Worm (Caenorhabditis elegans) whole organism, young adult: ENCODE results near the gene upb-1.
A peak's percentile ranks its signal among the peaks of the same experiment; 100 is the strongest.

Source experiments
- B0336.3 ChIP-seq: fragments of 200-800 bp; sonication (Bioruptor generic); IDR thresholded peaks from 2 replicates; pipeline ENCODE4 v1.3.6; 2022; ENCODE audit warnings: missing genetic modification characterization, missing compliant biosample characterization
- C17E4.6 ChIP-seq: fragments of 200-800 bp; sonication (Bioruptor generic); IDR thresholded peaks from 2 replicates; pipeline ENCODE4 v1.3.6; 2022; ENCODE audit warnings: missing genetic modification reagents, missing genetic modification characterization, missing compliant biosample characterization
- F33H1.4 ChIP-seq: fragments of 200-800 bp; sonication (Bioruptor generic); IDR thresholded peaks from 2 replicates; pipeline ENCODE4 v1.3.6; 2022; ENCODE audit warnings: missing genetic modification reagents, missing genetic modification characterization, missing compliant biosample characterization
- F37B4.10 ChIP-seq: fragments of 200-800 bp; sonication (Bioruptor generic); IDR thresholded peaks from 2 replicates; pipeline ENCODE4 v1.3.6; 2022; ENCODE audit warnings: missing genetic modification characterization, missing compliant biosample characterization
- T26A5.8 ChIP-seq: sonication (generic microtip); optimal IDR thresholded peaks from 2 replicates; lab custom pipeline; 2016; ENCODE audit warnings: missing genetic modification characterization, missing compliant biosample characterization
- Y53F4B.3 ChIP-seq: fragments of 200-800 bp; sonication (Bioruptor generic); IDR thresholded peaks from 2 replicates; pipeline ENCODE4 v1.3.6; 2022; ENCODE audit warnings: missing genetic modification reagents, missing genetic modification characterization, missing compliant biosample characterization
- Y56A3A.18 ChIP-seq: fragments of 200-800 bp; sonication (Bioruptor generic); IDR thresholded peaks from 2 replicates; pipeline ENCODE4 v1.3.6; 2022; ENCODE audit warnings: missing genetic modification reagents, missing genetic modification characterization, missing compliant biosample characterization
- aptf-2 ChIP-seq: fragments of 200-800 bp; sonication (Bioruptor generic); conservative IDR thresholded peaks from 2 replicates; pipeline ENCODE4 v1.3.6; 2022; ENCODE audit warnings: missing genetic modification reagents, missing genetic modification characterization, missing compliant biosample characterization
- aptf-3 ChIP-seq: fragments of 200-800 bp; sonication (Bioruptor generic); IDR thresholded peaks from 2 replicates; pipeline ENCODE4 v1.3.6; 2022; ENCODE audit warnings: missing genetic modification characterization, missing compliant biosample characterization
- atf-7 ChIP-seq: sonication (generic microtip); optimal IDR thresholded peaks from 2 replicates; lab custom pipeline; 2017; ENCODE audit warnings: mild to moderate bottlenecking, missing genetic modification characterization, missing compliant biosample characterization
- athp-1 ChIP-seq: sonication (generic microtip); optimal IDR thresholded peaks from 2 replicates; lab custom pipeline; 2017; ENCODE audit warnings: mild to moderate bottlenecking, missing genetic modification characterization, missing compliant biosample characterization
- attf-3 ChIP-seq: fragments of 200-800 bp; sonication (Bioruptor generic); conservative IDR thresholded peaks from 2 replicates; pipeline ENCODE4 v1.3.6; 2022; ENCODE audit warnings: missing genetic modification reagents, missing genetic modification characterization, missing compliant biosample characterization
- bed-2 ChIP-seq: fragments of 200-800 bp; sonication (Bioruptor generic); IDR thresholded peaks from 2 replicates; pipeline ENCODE4 v1.3.6; 2022; ENCODE audit warnings: missing genetic modification reagents, missing genetic modification characterization, missing compliant biosample characterization
- cebp-2 ChIP-seq: fragments of 200-800 bp; sonication (Bioruptor generic); IDR thresholded peaks from 2 replicates; pipeline ENCODE4 v1.3.6; 2022; ENCODE audit warnings: missing genetic modification characterization, missing compliant biosample characterization
- ceh-40 ChIP-seq: fragments of 200-800 bp; sonication (Bioruptor generic); IDR thresholded peaks from 2 replicates; pipeline ENCODE4 v1.3.6; 2022; ENCODE audit warnings: missing genetic modification characterization, missing compliant biosample characterization
- ceh-58 ChIP-seq: fragments of 200-800 bp; sonication (Bioruptor generic); IDR thresholded peaks from 2 replicates; pipeline ENCODE4 v1.3.6; 2022; ENCODE audit warnings: missing genetic modification characterization, missing compliant biosample characterization
- ceh-79 ChIP-seq: sonication (generic microtip); optimal IDR thresholded peaks from 2 replicates; lab custom pipeline; 2017; ENCODE audit warnings: mild to moderate bottlenecking, missing genetic modification characterization, missing compliant biosample characterization
- die-1 ChIP-seq: sonication (generic microtip); optimal IDR thresholded peaks from 2 replicates; lab custom pipeline; 2016; ENCODE audit warnings: missing genotype, mild to moderate bottlenecking, missing genetic modification characterization, missing compliant biosample characterization
- efl-1 ChIP-seq: fragments of 150-350 bp; optimal IDR thresholded peaks from 2 replicates; lab custom pipeline; 2014; ENCODE audit warnings: missing biosample characterization, missing genetic modification reagents, missing genetic modification characterization
- egl-18 ChIP-seq: fragments of 200-800 bp; sonication (Bioruptor generic); IDR thresholded peaks from 2 replicates; pipeline ENCODE4 v1.3.6; 2022; ENCODE audit warnings: missing genetic modification reagents, missing genetic modification characterization, missing compliant biosample characterization
- egl-44 ChIP-seq: fragments of 200-800 bp; sonication (Bioruptor generic); IDR thresholded peaks from 2 replicates; pipeline ENCODE4 v1.3.6; 2022; ENCODE audit warnings: missing genetic modification reagents, missing genetic modification characterization, missing compliant biosample characterization
- ekl-4 ChIP-seq: fragments of 200-800 bp; sonication (Bioruptor generic); IDR thresholded peaks from 2 replicates; pipeline ENCODE4 v1.3.6; 2022; ENCODE audit warnings: missing genetic modification reagents, missing genetic modification characterization, missing compliant biosample characterization
- fkh-3 ChIP-seq: sonication (generic microtip); optimal IDR thresholded peaks from 2 replicates; lab custom pipeline; 2016; ENCODE audit warnings: mild to moderate bottlenecking, missing genetic modification characterization, missing compliant biosample characterization
- gei-17 ChIP-seq: fragments of 200-800 bp; sonication (Bioruptor generic); optimal IDR thresholded peaks from 2 replicates; lab custom pipeline; 2018; ENCODE audit warnings: mild to moderate bottlenecking, missing genetic modification characterization, missing compliant biosample characterization
- hmg-20 ChIP-seq: fragments of 200-800 bp; sonication (Bioruptor generic); IDR thresholded peaks from 2 replicates; pipeline ENCODE4 v1.3.6; 2022; ENCODE audit warnings: missing genetic modification reagents, missing genetic modification characterization, missing compliant biosample characterization
- hrde-1 ChIP-seq: sonication (generic microtip); optimal IDR thresholded peaks from 2 replicates; lab custom pipeline; 2016; ENCODE audit warnings: missing genetic modification characterization, mild to moderate bottlenecking, missing compliant biosample characterization, moderate library complexity, missing genotype, missing genetic modification reagents, borderline replicate concordance
- lag-1 ChIP-seq: fragments of 200-800 bp; sonication (Bioruptor generic); IDR thresholded peaks from 2 replicates; pipeline ENCODE4 v1.3.6; 2022; ENCODE audit warnings: missing genetic modification reagents, missing genetic modification characterization, missing compliant biosample characterization
- lin-54 ChIP-seq: fragments of 200-800 bp; sonication (Bioruptor generic); optimal IDR thresholded peaks from 2 replicates; lab custom pipeline; 2018; ENCODE audit warnings: mild to moderate bottlenecking, missing genetic modification characterization, missing compliant biosample characterization
- lir-1 ChIP-seq: fragments of 200-800 bp; sonication (Bioruptor generic); conservative IDR thresholded peaks from 2 replicates; pipeline ENCODE4 v1.3.6; 2022; ENCODE audit warnings: missing genetic modification reagents, missing genetic modification characterization, missing compliant biosample characterization
- madf-10 ChIP-seq: sonication (generic microtip); optimal IDR thresholded peaks from 2 replicates; lab custom pipeline; 2016; ENCODE audit warnings: mild to moderate bottlenecking, missing genetic modification characterization, missing compliant biosample characterization
- madf-8 ChIP-seq: fragments of 200-800 bp; sonication (Bioruptor generic); conservative IDR thresholded peaks from 2 replicates; pipeline ENCODE4 v1.3.6; 2022; ENCODE audit warnings: missing genetic modification reagents, missing genetic modification characterization, missing compliant biosample characterization
- nfyb-1 ChIP-seq: fragments of 200-800 bp; sonication (Bioruptor generic); IDR thresholded peaks from 2 replicates; pipeline ENCODE4 v1.3.6; 2022; ENCODE audit warnings: missing genetic modification reagents, missing genetic modification characterization, missing compliant biosample characterization
- nhr-27 ChIP-seq: fragments of 200-800 bp; sonication (Bioruptor generic); optimal IDR thresholded peaks from 2 replicates; lab custom pipeline; 2018; ENCODE audit warnings: mild to moderate bottlenecking, missing genetic modification characterization, moderate library complexity, missing compliant biosample characterization
- nhr-90 ChIP-seq: sonication (generic microtip); optimal IDR thresholded peaks from 2 replicates; lab custom pipeline; 2016; ENCODE audit warnings: missing genotype, mild to moderate bottlenecking, missing genetic modification characterization, missing compliant biosample characterization
- rcor-1 ChIP-seq: fragments of 200-800 bp; sonication (Bioruptor generic); IDR thresholded peaks from 2 replicates; pipeline ENCODE4 v1.3.6; 2022; ENCODE audit warnings: missing genetic modification reagents, missing genetic modification characterization, missing compliant biosample characterization
- repo-1 ChIP-seq: sonication (generic microtip); optimal IDR thresholded peaks from 2 replicates; lab custom pipeline; 2017; ENCODE audit warnings: mild to moderate bottlenecking, missing genetic modification characterization, missing compliant biosample characterization
- sea-2 ChIP-seq: fragments of 200-800 bp; sonication (Bioruptor generic); IDR thresholded peaks from 2 replicates; pipeline ENCODE4 v1.3.6; 2022; ENCODE audit warnings: missing genetic modification characterization, missing compliant biosample characterization
- snpc-1.3 ChIP-seq: sonication (generic microtip); optimal IDR thresholded peaks from 2 replicates; lab custom pipeline; 2017; ENCODE audit warnings: missing genetic modification characterization, mild to moderate bottlenecking, missing compliant biosample characterization, antibody characterized with exemption, moderate library complexity, missing genotype, missing genetic modification reagents; ENCODE audit not compliant: insufficient read depth
- snpc-3.4 ChIP-seq: sonication (generic microtip); optimal IDR thresholded peaks from 2 replicates; lab custom pipeline; 2017; ENCODE audit warnings: missing genetic modification characterization, mild to moderate bottlenecking, missing compliant biosample characterization, antibody characterized with exemption, moderate library complexity, missing genotype, missing genetic modification reagents
- snpc-4 ChIP-seq, 5 experiments: fragments of 150-350 bp in 1 of 5; sonication (generic microtip) in 4 of 5; optimal IDR thresholded peaks; 2 replicates each; lab custom pipeline; 2014 to 2018; ENCODE audit warnings: missing genetic modification characterization in 5 of 5, missing biosample characterization in 3 of 5, antibody characterized with exemption in 2 of 5, mild to moderate bottlenecking in 2 of 5, missing compliant biosample characterization in 2 of 5, missing genotype in 2 of 5, moderate library complexity in 2 of 5, missing genetic modification reagents in 1 of 5
- tlf-1 ChIP-seq: fragments of 200-800 bp; sonication (Bioruptor generic); optimal IDR thresholded peaks from 2 replicates; lab custom pipeline; 2018; ENCODE audit warnings: mild to moderate bottlenecking, missing genetic modification characterization, missing compliant biosample characterization
- zfh-2 ChIP-seq: fragments of 200-800 bp; sonication (Bioruptor generic); conservative IDR thresholded peaks from 2 replicates; pipeline ENCODE4 v1.3.6; 2022; ENCODE audit warnings: missing genetic modification reagents, missing genetic modification characterization, missing compliant biosample characterization
- ztf-25 ChIP-seq: fragments of 200-800 bp; sonication (Bioruptor generic); IDR thresholded peaks from 2 replicates; pipeline ENCODE4 v1.3.6; 2022; ENCODE audit warnings: missing genetic modification reagents, missing genetic modification characterization, missing compliant biosample characterization
- ztf-3 ChIP-seq: fragments of 200-800 bp; sonication (Bioruptor generic); optimal IDR thresholded peaks from 2 replicates; lab custom pipeline; 2018; ENCODE audit warnings: mild to moderate bottlenecking, missing genetic modification characterization, missing compliant biosample characterization
- ztf-6 ChIP-seq: fragments of 200-800 bp; sonication (Bioruptor generic); IDR thresholded peaks from 2 replicates; pipeline ENCODE4 v1.3.6; 2022; ENCODE audit warnings: missing genetic modification reagents, missing genetic modification characterization, missing compliant biosample characterization

upb-1 gene

DNA sequence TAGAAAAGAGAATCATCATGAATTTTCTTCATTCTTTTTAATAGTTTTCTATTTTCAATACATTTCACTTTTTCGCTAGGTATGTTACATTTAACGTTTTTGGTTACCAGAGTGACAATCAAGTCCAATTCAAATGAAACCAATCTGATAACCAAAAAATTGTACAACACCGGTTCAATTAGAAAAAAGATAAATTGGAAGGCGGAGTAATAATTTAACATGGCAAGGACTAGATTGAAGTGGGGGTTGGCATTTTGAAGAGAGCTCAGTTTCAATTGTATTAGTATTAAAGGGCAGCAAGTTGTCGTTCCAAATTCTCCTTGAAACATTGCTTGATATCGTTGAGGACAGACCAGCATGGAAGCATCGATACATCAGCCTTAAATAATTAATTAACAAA is 37.2 kb downstream of the upb-1 start (continued):
- TF ChIP-seq nhr-90 (tag; lab: Kevin White, UChicago): no peak
- peak; percentile 33 for TF ChIP-seq snpc-3.4
- TF ChIP-seq nhr-27 (tag; lab: Kevin White, UChicago): no peak
- TF ChIP-seq Y53F4B.3 (GFP tag; lab: Robert Waterston, UW): no peak
- TF ChIP-seq lin-54: peak; percentile 44
- TF ChIP-seq snpc-1.3 (tag; lab: Kevin White, UChicago): peak; percentile 44
- TF ChIP-seq ceh-58 (GFP tag; lab: Robert Waterston, UW): no peak
- TF ChIP-seq ekl-4 (GFP tag; lab: Robert Waterston, UW): peak; percentile 73
- no peak for TF ChIP-seq madf-8 (GFP tag; lab: Robert Waterston, UW)
- TF ChIP-seq hrde-1 (tag; lab: Kevin White, UChicago): peak; percentile 87
- TF ChIP-seq repo-1 (tag; lab: Kevin White, UChicago): peak; percentile 37
- no peak for TF ChIP-seq zfh-2 (GFP tag; lab: Robert Waterston, UW)
- peak; percentile 33 for TF ChIP-seq athp-1 (tag; lab: Kevin White, UChicago)
- no peak for TF ChIP-seq ztf-6 (GFP tag; lab: Robert Waterston, UW)
- TF ChIP-seq F33H1.4: no peak
- no peak for TF ChIP-seq egl-44 (GFP tag; lab: Robert Waterston, UW)
- TF ChIP-seq T26A5.8 (tag; lab: Kevin White, UChicago): no peak
- no peak for TF ChIP-seq F37B4.10 (GFP tag; lab: Robert Waterston, UW)
- no peak for TF ChIP-seq fkh-3 (tag; lab: Kevin White, UChicago)
- TF ChIP-seq attf-3: no peak
- TF ChIP-seq atf-7 (tag; lab: Kevin White, UChicago): no peak
- no peak for TF ChIP-seq bed-2 (GFP tag; lab: Robert Waterston, UW)
- TF ChIP-seq madf-10: no peak
- TF ChIP-seq ztf-25 (GFP tag; lab: Robert Waterston, UW): no peak
- no peak for TF ChIP-seq lir-1 (GFP tag; lab: Robert Waterston, UW)
- no peak for TF ChIP-seq ceh-40 (GFP tag; lab: Robert Waterston, UW)
- no peak for TF ChIP-seq snpc-4 (GFP tag; optimal IDR thresholded peaks at IDR 0.05; lab: Kevin White, UChicago)
- peak in 1 of 4 experiments; percentile 36 for TF ChIP-seq snpc-4 (tag; optimal IDR thresholded peaks at IDR 0.05; lab: Kevin White, UChicago)
- no peak for TF ChIP-seq lag-1 (GFP tag; lab: Robert Waterston, UW)
- no peak for TF ChIP-seq sea-2
- TF ChIP-seq hmg-20 (GFP tag; lab: Robert Waterston, UW): no peak
- TF ChIP-seq B0336.3 (GFP tag; lab: Robert Waterston, UW): peak; percentile 55; the same call in 1 of the 2 replicates
- TF ChIP-seq C17E4.6 (GFP tag; lab: Robert Waterston, UW): no peak
- peak; percentile 44 for TF ChIP-seq ceh-79 (tag; lab: Kevin White, UChicago)
- TF ChIP-seq die-1 (tag; lab: Kevin White, UChicago): no peak
- peak; percentile 4 for TF ChIP-seq tlf-1
- TF ChIP-seq nfyb-1 (GFP tag; lab: Robert Waterston, UW): 0 out of 2 replicates have a peak, but pooled peaks have one; percentile 24
- no peak for TF ChIP-seq egl-18
- no peak for TF ChIP-seq ztf-3 (GFP tag; lab: Kevin White, UChicago)
- peak; percentile 63; the same call in 1 of the 2 replicates for TF ChIP-seq Y56A3A.18 (GFP tag; lab: Robert Waterston, UW)
- no peak for TF ChIP-seq gei-17 (GFP tag; lab: Kevin White, UChicago)
- TF ChIP-seq aptf-2 (GFP tag; lab: Robert Waterston, UW): no peak
- TF ChIP-seq aptf-3: 0 out of 2 replicates have a peak, but pooled peaks have one; percentile 18
- TF ChIP-seq efl-1 (GFP tag; lab: Kevin White, UChicago): no peak
- TF ChIP-seq cebp-2 (GFP tag; lab: Robert Waterston, UW): no peak
- TF ChIP-seq rcor-1: peak; percentile 33; the same call in 1 of the 2 replicates
